Worm (Caenorhabditis elegans) whole organism, L3 larva: Measurements from ENCODE around the gene T04A8.18.

ENCODE experiments used
- daf-12 ChIP-seq: fragments of 150-350 bp; optimal IDR thresholded peaks from 2 replicates; lab custom pipeline; 2014; ENCODE audit warnings: missing biosample characterization, missing genetic modification reagents, missing genetic modification characterization
- elt-2 ChIP-seq: sonication (generic microtip); optimal IDR thresholded peaks from 2 replicates; lab custom pipeline; 2016; ENCODE audit warnings: missing genetic modification reagents, mild to moderate bottlenecking, missing genetic modification characterization, missing compliant biosample characterization
- fkh-10 ChIP-seq: sonication (generic microtip); optimal IDR thresholded peaks from 2 replicates; lab custom pipeline; 2017; ENCODE audit warnings: missing biosample characterization, missing genetic modification reagents, missing genetic modification characterization
- lin-15B ChIP-seq: fragments of 150-350 bp; optimal IDR thresholded peaks from 2 replicates; lab custom pipeline; 2014; ENCODE audit warnings: missing biosample characterization, missing genetic modification characterization
- lsy-12 ChIP-seq: sonication (generic microtip); optimal IDR thresholded peaks from 2 replicates; lab custom pipeline; 2016; ENCODE audit warnings: mild to moderate bottlenecking, missing genetic modification characterization, missing compliant biosample characterization
- mdl-1 ChIP-seq: fragments of 150-350 bp; optimal IDR thresholded peaks from 2 replicates; lab custom pipeline; 2014; ENCODE audit warnings: missing biosample characterization, missing genetic modification characterization
- nhr-12 ChIP-seq: fragments of 150-350 bp; optimal IDR thresholded peaks from 2 replicates; lab custom pipeline; 2014; ENCODE audit warnings: missing biosample characterization, missing genetic modification characterization
- nhr-28 ChIP-seq: fragments of 150-350 bp; optimal IDR thresholded peaks from 2 replicates; lab custom pipeline; 2014; ENCODE audit warnings: missing biosample characterization, missing genetic modification characterization
- nhr-77 ChIP-seq: fragments of 150-350 bp; optimal IDR thresholded peaks from 2 replicates; lab custom pipeline; 2014; ENCODE audit warnings: missing biosample characterization, missing genetic modification characterization
- pha-4 ChIP-seq: fragments of 150-350 bp; optimal IDR thresholded peaks from 2 replicates; lab custom pipeline; 2014; ENCODE audit warnings: missing biosample characterization, missing genetic modification reagents, missing genetic modification characterization
- sea-2 ChIP-seq: fragments of 150-350 bp; sonication (generic microtip); optimal IDR thresholded peaks from 4 replicates; lab custom pipeline; 2014; ENCODE audit warnings: missing biosample characterization, missing genetic modification reagents, missing genetic modification characterization
- snpc-4 ChIP-seq: fragments of 150-350 bp; optimal IDR thresholded peaks from 2 replicates; lab custom pipeline; 2014; ENCODE audit warnings: missing biosample characterization, missing genetic modification characterization
- tbx-2 ChIP-seq: sonication (generic microtip); optimal IDR thresholded peaks from 2 replicates; lab custom pipeline; 2016; ENCODE audit warnings: mild to moderate bottlenecking, missing genetic modification characterization, missing compliant biosample characterization
- unc-39 ChIP-seq: sonication (generic microtip); optimal IDR thresholded peaks from 4 replicates; lab custom pipeline; 2017; ENCODE audit warnings: missing biosample characterization, missing genetic modification characterization

- no peak for TF ChIP-seq mdl-1
- TF ChIP-seq tbx-2 (tag; lab: Kevin White, UChicago) = no peak
- TF ChIP-seq pha-4 (tag; lab: Kevin White, UChicago) = no peak
- TF ChIP-seq fkh-10 (GFP tag; lab: Kevin White, UChicago) = no peak
- no peak for TF ChIP-seq daf-12
- no peak for TF ChIP-seq nhr-12 (tag; lab: Kevin White, UChicago)
- TF ChIP-seq lin-15B (tag; lab: Kevin White, UChicago) = no peak
- no peak for TF ChIP-seq snpc-4
- TF ChIP-seq elt-2 = peak; percentile 41
- TF ChIP-seq unc-39 (tag; lab: Kevin White, UChicago) = no peak
- TF ChIP-seq nhr-28 (tag; lab: Kevin White, UChicago) = no peak
- no peak for TF ChIP-seq nhr-77 (tag; lab: Kevin White, UChicago)
- no peak for TF ChIP-seq lsy-12
- TF ChIP-seq sea-2 (GFP tag; lab: Kevin White, UChicago) = no peak
Observed at ce11 chrIII:4688965-4689364, 20.0 kb upstream of the T04A8.18 start, which contains the start of gene ppat-1.
